Fruit fly (Drosophila melanogaster) whole organism, prepupa: ENCODE results near the gene CG9500.

Experiments used
- Blimp-1 ChIP-seq: fragments of 200-800 bp; sonication (Bioruptor generic); optimal IDR thresholded peaks from 3 replicates; lab custom pipeline; 2017; ENCODE audit warnings: missing biosample characterization, missing genetic modification characterization, mild to moderate bottlenecking, moderate library complexity, missing genetic modification reagents
- CG10631 ChIP-seq: fragments of 200-800 bp; sonication (Bioruptor generic); optimal IDR thresholded peaks from 2 replicates; lab custom pipeline; 2016; ENCODE audit warnings: missing biosample characterization, missing genetic modification characterization
- CG11762 ChIP-seq: fragments of 200-800 bp; sonication (Bioruptor generic); optimal IDR thresholded peaks from 3 replicates; lab custom pipeline; 2016; ENCODE audit warnings: missing biosample characterization, missing genetic modification characterization; ENCODE audit not compliant: insufficient read depth
- CG11902 ChIP-seq: fragments of 200-800 bp; sonication (Bioruptor generic); optimal IDR thresholded peaks from 3 replicates; lab custom pipeline; 2016; ENCODE audit warnings: missing biosample characterization, missing genetic modification characterization
- CG1621 ChIP-seq: fragments of 200-800 bp; sonication (Bioruptor generic); optimal IDR thresholded peaks from 3 replicates; lab custom pipeline; 2018; ENCODE audit warnings: missing biosample characterization, mild to moderate bottlenecking, missing genetic modification characterization
- CG31627 ChIP-seq: fragments of 200-800 bp; sonication (Bioruptor generic); optimal IDR thresholded peaks from 3 replicates; lab custom pipeline; 2016; ENCODE audit warnings: missing biosample characterization, missing genetic modification characterization
- CG32006 ChIP-seq: fragments of 200-800 bp; sonication (Bioruptor generic); optimal IDR thresholded peaks from 3 replicates; lab custom pipeline; 2017; ENCODE audit warnings: missing biosample characterization, mild to moderate bottlenecking, missing genetic modification characterization
- CG34406 ChIP-seq: fragments of 200-800 bp; sonication (Bioruptor generic); optimal IDR thresholded peaks from 3 replicates; lab custom pipeline; 2016; ENCODE audit warnings: missing biosample characterization, missing genetic modification characterization
- CG3919 ChIP-seq: fragments of 200-800 bp; sonication (Bioruptor generic); optimal IDR thresholded peaks from 3 replicates; lab custom pipeline; 2016; ENCODE audit warnings: missing biosample characterization, missing genetic modification characterization
- CG6276 ChIP-seq: fragments of 200-800 bp; sonication (Bioruptor generic); optimal IDR thresholded peaks from 2 replicates; lab custom pipeline; 2017; ENCODE audit warnings: missing biosample characterization, mild to moderate bottlenecking, missing genetic modification characterization
- CG6808 ChIP-seq: fragments of 200-800 bp; sonication (Bioruptor generic); optimal IDR thresholded peaks from 3 replicates; lab custom pipeline; 2017; ENCODE audit warnings: missing biosample characterization, missing genetic modification characterization, mild to moderate bottlenecking, moderate library complexity, missing genetic modification reagents
- CG6854 ChIP-seq: fragments of 200-800 bp; sonication (Bioruptor generic); optimal IDR thresholded peaks from 2 replicates; lab custom pipeline; 2017; ENCODE audit warnings: missing biosample characterization, mild to moderate bottlenecking, missing genetic modification characterization
- Eip75B ChIP-seq: fragments of 200-800 bp; sonication (Bioruptor generic); optimal IDR thresholded peaks from 3 replicates; lab custom pipeline; 2016; ENCODE audit warnings: missing biosample characterization, missing genetic modification characterization
- Eip78C ChIP-seq: fragments of 200-800 bp; sonication (Bioruptor generic); peaks from one replicate; lab custom pipeline; 2016; ENCODE audit warnings: missing biosample characterization, missing genetic modification characterization
- Ets96B ChIP-seq: fragments of 200-800 bp; optimal IDR thresholded peaks from 2 replicates; lab custom pipeline; 2019; ENCODE audit warnings: missing biosample characterization, mild to moderate bottlenecking, missing genetic modification characterization, moderate library complexity
- Hr38 ChIP-seq: sonication (Bioruptor generic); optimal IDR thresholded peaks from 2 replicates; lab custom pipeline; 2016; ENCODE audit warnings: missing biosample characterization, missing genetic modification characterization
- Hr4 ChIP-seq: fragments of 200-800 bp; sonication (Bioruptor generic); optimal IDR thresholded peaks from 3 replicates; lab custom pipeline; 2016; ENCODE audit warnings: missing biosample characterization, missing genetic modification characterization
- OdsH ChIP-seq: fragments of 200-800 bp; sonication (Bioruptor generic); optimal IDR thresholded peaks from 3 replicates; lab custom pipeline; 2016; ENCODE audit warnings: missing biosample characterization, missing genetic modification characterization
- Sox102F ChIP-seq: fragments of 200-800 bp; sonication (Bioruptor generic); optimal IDR thresholded peaks from 2 replicates; lab custom pipeline; 2016; ENCODE audit warnings: missing biosample characterization, mild to moderate bottlenecking, missing genetic modification characterization
- Sox14 ChIP-seq: fragments of 200-800 bp; sonication (Bioruptor generic); optimal IDR thresholded peaks from 3 replicates; lab custom pipeline; 2016; ENCODE audit warnings: missing biosample characterization, missing genetic modification characterization
- Sox15 ChIP-seq: fragments of 200-800 bp; sonication (Bioruptor generic); optimal IDR thresholded peaks from 3 replicates; lab custom pipeline; 2016; ENCODE audit warnings: missing biosample characterization, missing genetic modification characterization
- achi ChIP-seq: fragments of 200-800 bp; sonication (Bioruptor generic); optimal IDR thresholded peaks from 3 replicates; lab custom pipeline; 2016; ENCODE audit warnings: missing biosample characterization, missing genetic modification characterization
- cyc ChIP-seq: fragments of 200-800 bp; sonication (Bioruptor generic); optimal IDR thresholded peaks from 3 replicates; lab custom pipeline; 2016; ENCODE audit warnings: missing biosample characterization, missing genetic modification characterization
- dac ChIP-seq: fragments of 200-800 bp; sonication (Bioruptor generic); optimal IDR thresholded peaks from 2 replicates; lab custom pipeline; 2017; ENCODE audit warnings: missing biosample characterization, mild to moderate bottlenecking, missing genetic modification characterization
- eg ChIP-seq: fragments of 200-800 bp; sonication (Bioruptor generic); IDR thresholded peaks from 3 replicates; pipeline ENCODE4 v1.3.6; 2022; ENCODE audit warnings: missing biosample characterization, missing genetic modification characterization
- fd59A ChIP-seq: fragments of 200-800 bp; sonication (Bioruptor generic); optimal IDR thresholded peaks from 2 replicates; lab custom pipeline; 2017; ENCODE audit warnings: missing biosample characterization, mild to moderate bottlenecking, missing genetic modification characterization, missing genetic modification reagents
- fd85E ChIP-seq: fragments of 200-800 bp; sonication (Bioruptor generic); optimal IDR thresholded peaks from 3 replicates; lab custom pipeline; 2016; ENCODE audit warnings: missing biosample characterization, missing genetic modification characterization
- fkh ChIP-seq: fragments of 200-800 bp; sonication (Bioruptor generic); optimal IDR thresholded peaks from 3 replicates; lab custom pipeline; 2017; ENCODE audit warnings: missing biosample characterization, mild to moderate bottlenecking, missing genetic modification characterization, moderate library complexity
- lz ChIP-seq: fragments of 200-800 bp; sonication (Bioruptor generic); optimal IDR thresholded peaks from 3 replicates; lab custom pipeline; 2016; ENCODE audit warnings: missing biosample characterization, missing genetic modification characterization
- pdm3 ChIP-seq: fragments of 200-800 bp; sonication (Bioruptor generic); optimal IDR thresholded peaks from 3 replicates; lab custom pipeline; 2016; ENCODE audit warnings: missing biosample characterization, missing genetic modification characterization
- salr ChIP-seq, 2 experiments: fragments of 200-800 bp; sonication (Bioruptor generic); optimal IDR thresholded peaks; 3 replicates each; lab custom pipeline; 2016 to 2018; ENCODE audit warnings: missing biosample characterization in 2 of 2, missing genetic modification characterization in 2 of 2, mild to moderate bottlenecking in 1 of 2
- spab ChIP-seq: fragments of 200-800 bp; sonication (Bioruptor generic); optimal IDR thresholded peaks from 2 replicates; lab custom pipeline; 2017; ENCODE audit warnings: missing biosample characterization, mild to moderate bottlenecking, missing genetic modification characterization, missing genetic modification reagents
- ss ChIP-seq, 2 experiments: fragments of 200-800 bp; sonication (Bioruptor generic); optimal IDR thresholded peaks; 2 replicates in 1 of 2; 3 replicates in 1 of 2; lab custom pipeline; 2017 to 2018; ENCODE audit warnings: mild to moderate bottlenecking in 2 of 2, missing biosample characterization in 2 of 2, missing genetic modification characterization in 2 of 2, moderate library complexity in 1 of 2
- svp ChIP-seq: fragments of 200-800 bp; sonication (Bioruptor generic); peaks from one replicate; lab custom pipeline; 2016; ENCODE audit warnings: missing biosample characterization, missing genetic modification characterization
- topi ChIP-seq: fragments of 200-800 bp; sonication (Bioruptor generic); optimal IDR thresholded peaks from 3 replicates; lab custom pipeline; 2016; ENCODE audit warnings: missing biosample characterization, missing genetic modification characterization
- vri ChIP-seq: fragments of 200-800 bp; sonication (Bioruptor generic); optimal IDR thresholded peaks from 3 replicates; lab custom pipeline; 2016; ENCODE audit warnings: missing biosample characterization, mild to moderate bottlenecking, missing genetic modification characterization

CG9500 gene

dm6 chr2L:6356134-6356533 is 2.0 kb downstream of the CG9500 start:
- TF ChIP-seq CG1621 (tag; lab: Kevin White, UChicago) (no peak), Hr4 (GFP tag; lab: Kevin White, UChicago) (no peak), Blimp-1 (GFP tag; lab: Kevin White, UChicago) (no peak), Eip75B (GFP tag; lab: Kevin White, UChicago) (no peak), ss (GFP tag; optimal IDR thresholded peaks at IDR 0.05; lab: Kevin White, UChicago) (no peak), salr (GFP tag; optimal IDR thresholded peaks at IDR 0.05; lab: Kevin White, UChicago) (no peak), fkh (no peak), CG6854 (GFP tag; lab: Kevin White, UChicago) (no peak), pdm3 (no peak), CG11902 (GFP tag; lab: Kevin White, UChicago) (no peak), Sox102F (GFP tag; lab: Kevin White, UChicago) (no peak), fd59A (GFP tag; lab: Kevin White, UChicago) (no peak), CG11762 (GFP tag; lab: Kevin White, UChicago) (no peak), fd85E (GFP tag; lab: Kevin White, UChicago) (no peak), dac (GFP tag; lab: Kevin White, UChicago) (no peak), Sox15 (GFP tag; lab: Kevin White, UChicago) (no peak), vri (GFP tag; lab: Kevin White, UChicago) (no peak), CG32006 (no peak), topi (GFP tag; lab: Kevin White, UChicago) (no peak)

- TF ChIP-seq Sox14 (GFP tag; lab: Kevin White, UChicago), result no peak
- TF ChIP-seq CG3919 (GFP tag; lab: Kevin White, UChicago), result no peak
- TF ChIP-seq vri (GFP tag; lab: Kevin White, UChicago), result no peak
- TF ChIP-seq Ets96B (tag; lab: Kevin White, UChicago), result no peak
- no peak for TF ChIP-seq ss (GFP tag; optimal IDR thresholded peaks at IDR 0.05; lab: Kevin White, UChicago)
- no peak for TF ChIP-seq CG6808 (GFP tag; lab: Kevin White, UChicago)
- TF ChIP-seq svp (GFP tag; lab: Kevin White, UChicago), result no peak
- no peak for TF ChIP-seq dac (GFP tag; lab: Kevin White, UChicago)
Measured at dm6 chr2L:6354656-6355055, 3.5 kb downstream of the CG9500 start, which contains the start of gene ppk14. Gene ppk14 (plus strand): TSS chr2L:6354956.

- TF ChIP-seq cyc (GFP tag; lab: Kevin White, UChicago) (no peak), CG31627 (no peak), achi (GFP tag; lab: Kevin White, UChicago) (no peak), Hr38 (GFP tag; lab: Kevin White, UChicago) (no peak)
- TF ChIP-seq, all 60 proteins: peak for 0
Measured at dm6 chr2L:6354231-6354630, 3.9 kb downstream of the CG9500 start, which contains the start of gene ppk7. Gene ppk7 (minus strand): TSS chr2L:6354331.

- TF ChIP-seq CG10631 (peak; percentile 3), CG6276 (no peak), spab (no peak), vri (GFP tag; lab: Kevin White, UChicago) (no peak), lz (GFP tag; lab: Kevin White, UChicago) (no peak), Hr4 (GFP tag; lab: Kevin White, UChicago) (peak; percentile 62), CG34406 (no peak), eg (GFP tag; lab: Robert Waterston, UW) (peak; percentile 63; the same call in 2 of the 3 replicates), Blimp-1 (GFP tag; lab: Kevin White, UChicago) (no peak), CG6808 (GFP tag; lab: Kevin White, UChicago) (no peak), pdm3 (no peak), OdsH (GFP tag; lab: Kevin White, UChicago) (peak; percentile 14), CG1621 (tag; lab: Kevin White, UChicago) (no peak), fkh (peak; percentile 68), svp (GFP tag; lab: Kevin White, UChicago) (peak; percentile 62), Eip78C (GFP tag; lab: Kevin White, UChicago) (peak; percentile 33), Ets96B (tag; lab: Kevin White, UChicago) (peak; percentile 8)
- TF ChIP-seq, all 60 proteins: peak for 8
Measured at dm6 chr2L:6351809-6352182, 6.3 kb downstream of the CG9500 start.
